Worm (Caenorhabditis elegans) whole organism, early embryonic: Measurements from ENCODE around the gene K01D12.20.

Experiments used
- B0310.2 ChIP-seq: sonication (generic microtip); optimal IDR thresholded peaks from 2 replicates; lab custom pipeline; 2016; ENCODE audit warnings: mild to moderate bottlenecking, missing genetic modification characterization, missing compliant biosample characterization
- ama-1 ChIP-seq: fragments of 150-350 bp; optimal IDR thresholded peaks from 2 replicates; lab custom pipeline; 2014
- flt-1 ChIP-seq: fragments of 200-800 bp; sonication (Bioruptor generic); IDR thresholded peaks from 2 replicates; pipeline ENCODE4 v1.3.6; 2022; ENCODE audit warnings: missing genetic modification characterization, missing compliant biosample characterization

ce11 chrV:12427826-12428225 is 27.2 kb upstream of the K01D12.20 start:
- no peak for TF ChIP-seq flt-1
- TF ChIP-seq B0310.2 (tag; lab: Kevin White, UChicago) = no peak
- no peak for TF ChIP-seq ama-1 (lab: Kevin White, UChicago)
